Worm (Caenorhabditis elegans) whole organism, L3 larva: Measurements from ENCODE around the gene elo-2.

Experiments
- ZK546.5 ChIP-seq: sonication (generic microtip); optimal IDR thresholded peaks from 2 replicates; lab custom pipeline; 2017; ENCODE audit warnings: missing biosample characterization, missing genetic modification characterization
- ceh-82 ChIP-seq: fragments of 150-350 bp; optimal IDR thresholded peaks from 2 replicates; lab custom pipeline; 2014; ENCODE audit warnings: missing biosample characterization, missing genetic modification characterization
- daf-12 ChIP-seq: fragments of 150-350 bp; optimal IDR thresholded peaks from 2 replicates; lab custom pipeline; 2014; ENCODE audit warnings: missing biosample characterization, missing genetic modification reagents, missing genetic modification characterization
- elt-3 ChIP-seq, 3 experiments: fragments of 150-350 bp in 1 of 3; sonication (generic microtip) in 2 of 3; optimal IDR thresholded peaks; 2 replicates in 2 of 3; 4 replicates in 1 of 3; lab custom pipeline; 2014 to 2017; ENCODE audit warnings: missing biosample characterization in 3 of 3, missing genetic modification characterization in 3 of 3
- fkh-10 ChIP-seq: sonication (generic microtip); optimal IDR thresholded peaks from 2 replicates; lab custom pipeline; 2017; ENCODE audit warnings: missing biosample characterization, missing genetic modification reagents, missing genetic modification characterization
- nhr-11 ChIP-seq: fragments of 150-350 bp; optimal IDR thresholded peaks from 2 replicates; lab custom pipeline; 2014; ENCODE audit warnings: missing biosample characterization, missing genetic modification characterization
- nhr-12 ChIP-seq: fragments of 150-350 bp; optimal IDR thresholded peaks from 2 replicates; lab custom pipeline; 2014; ENCODE audit warnings: missing biosample characterization, missing genetic modification characterization
- skn-1 ChIP-seq: fragments of 150-350 bp; optimal IDR thresholded peaks from 2 replicates; lab custom pipeline; 2014; ENCODE audit warnings: missing biosample characterization, missing genetic modification characterization
- tbx-2 ChIP-seq: sonication (generic microtip); optimal IDR thresholded peaks from 2 replicates; lab custom pipeline; 2016; ENCODE audit warnings: mild to moderate bottlenecking, missing genetic modification characterization, missing compliant biosample characterization
- unc-62 ChIP-seq: fragments of 150-350 bp; sonication (generic microtip); optimal IDR thresholded peaks from 4 replicates; lab custom pipeline; 2014; ENCODE audit warnings: missing biosample characterization, missing genetic modification reagents, missing genetic modification characterization

DNA sequence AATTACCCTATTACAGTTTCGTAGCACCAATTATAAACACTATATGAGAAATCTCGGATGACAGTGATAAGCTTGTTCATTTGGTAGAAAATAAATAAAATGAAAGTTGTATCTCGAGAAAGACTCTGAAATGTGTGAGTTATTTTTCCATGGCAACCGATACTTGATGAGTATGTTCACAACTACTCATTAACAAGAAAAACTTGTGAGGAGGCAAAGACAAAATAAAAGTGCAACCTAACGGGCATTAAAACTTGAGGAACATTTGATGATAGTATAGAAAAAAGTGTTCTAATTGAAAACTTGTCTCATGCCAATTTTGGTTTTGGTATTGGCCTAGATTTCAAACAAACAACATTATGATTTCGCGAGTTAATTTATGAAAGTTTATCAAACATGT, 30.7 kb downstream of the elo-2 start, which contains the start of gene gcy-27:
- TF ChIP-seq tbx-2 (no peak), elt-3 (tag; optimal IDR thresholded peaks at IDR 0.05; lab: Kevin White, UChicago) (no peak), ceh-82 (tag; lab: Kevin White, UChicago) (no peak), fkh-10 (GFP tag; lab: Kevin White, UChicago) (no peak), daf-12 (tag; lab: Kevin White, UChicago) (no peak), unc-62 (GFP tag; lab: Kevin White, UChicago) (no peak), skn-1 (no peak), ZK546.5 (tag; lab: Kevin White, UChicago) (no peak), nhr-11 (tag; lab: Kevin White, UChicago) (no peak), nhr-12 (tag; lab: Kevin White, UChicago) (no peak)
